Worm (Caenorhabditis elegans) whole organism, midembryonic: ENCODE data around the gene npp-19.

ENCODE experiments used
- T22C8.4 ChIP-seq: fragments of 200-800 bp; sonication (Bioruptor generic); IDR thresholded peaks from 2 replicates; pipeline ENCODE4 v1.3.6; 2022; ENCODE audit warnings: missing genetic modification characterization, missing compliant biosample characterization
- cog-1 ChIP-seq: sonication (generic microtip); optimal IDR thresholded peaks from 2 replicates; lab custom pipeline; 2016; ENCODE audit warnings: missing genetic modification characterization, missing compliant biosample characterization
- flt-1 ChIP-seq: fragments of 200-800 bp; sonication (Bioruptor generic); IDR thresholded peaks from 2 replicates; pipeline ENCODE4 v1.3.6; 2022; ENCODE audit warnings: missing genetic modification characterization, missing compliant biosample characterization
- med-1 ChIP-seq: sonication (generic microtip); optimal IDR thresholded peaks from 2 replicates; lab custom pipeline; 2017; ENCODE audit warnings: missing genetic modification characterization, mild to moderate bottlenecking, missing compliant biosample characterization, antibody characterized with exemption, missing genetic modification reagents; ENCODE audit not compliant: insufficient read depth
- ref-1 ChIP-seq: fragments of 200-800 bp; sonication (Bioruptor generic); conservative IDR thresholded peaks from 2 replicates; pipeline ENCODE4 v1.3.6; 2022; ENCODE audit warnings: missing genetic modification reagents, missing genetic modification characterization, missing compliant biosample characterization
- tab-1 ChIP-seq: fragments of 200-800 bp; sonication (Bioruptor generic); IDR thresholded peaks from 2 replicates; pipeline ENCODE4 v1.3.6; 2022; ENCODE audit warnings: missing genetic modification characterization, missing compliant biosample characterization
- ztf-23 ChIP-seq: fragments of 200-800 bp; sonication (Bioruptor generic); IDR thresholded peaks from 2 replicates; pipeline ENCODE4 v1.3.6; 2022; ENCODE audit warnings: missing genetic modification reagents, missing genetic modification characterization, missing compliant biosample characterization
- ztf-29 ChIP-seq: fragments of 200-800 bp; sonication (Bioruptor generic); IDR thresholded peaks from 2 replicates; pipeline ENCODE4 v1.3.6; 2022; ENCODE audit warnings: missing genetic modification reagents, missing genetic modification characterization, missing compliant biosample characterization

- TF ChIP-seq T22C8.4 = no peak
- no peak for TF ChIP-seq ref-1
- no peak for TF ChIP-seq flt-1 (GFP tag; lab: Robert Waterston, UW)
- no peak for TF ChIP-seq cog-1 (tag; lab: Kevin White, UChicago)
- TF ChIP-seq ztf-29 (GFP tag; lab: Robert Waterston, UW) = no peak
- no peak for TF ChIP-seq tab-1 (GFP tag; lab: Robert Waterston, UW)
- TF ChIP-seq med-1 (GFP tag; lab: Kevin White, UChicago) = no peak
- no peak for TF ChIP-seq ztf-23 (GFP tag; lab: Robert Waterston, UW)
These were observed 45.2 kb upstream of the npp-19 start, which contains the start of gene M106.8 for ce11 chrII:10843527-10843926.
